Worm (Caenorhabditis elegans): ENCODE data around the gene W01D2.6.

Gene W01D2.6

ce11 chrII:14778092-14778491 is 30.7 kb upstream of the W01D2.6 start, which contains the start of gene Y54E2A.8:
Y54E2A.8 (plus strand) TSS chrII:14778345.
- TF ChIP-seq nhr-237 (tag; optimal IDR thresholded peaks at IDR 0.05) (no peak), nhr-12 (tag; optimal IDR thresholded peaks at IDR 0.05) (no peak), unc-62 (GFP tag; optimal IDR thresholded peaks at IDR 0.05) (no peak), ceh-43 (GFP tag; optimal IDR thresholded peaks at IDR 0.05) (no peak), unc-120 (tag; optimal IDR thresholded peaks at IDR 0.05; ENCODE audit: poor library complexity, severe bottlenecking) (no peak), mep-1 (tag; optimal IDR thresholded peaks at IDR 0.05) (no peak), blmp-1 (tag; optimal IDR thresholded peaks at IDR 0.05) (no peak), elt-1 (tag; optimal IDR thresholded peaks at IDR 0.05; ENCODE audit: borderline replicate concordance, insufficient read depth) (no peak), lin-13 (tag; optimal IDR thresholded peaks at IDR 0.05) (no peak), sptf-1 (tag; optimal IDR thresholded peaks at IDR 0.05) (no peak), flh-1 (GFP tag; optimal IDR thresholded peaks at IDR 0.05) (no peak), zip-8 (tag; optimal IDR thresholded peaks at IDR 0.05) (no peak), sem-2 (GFP tag; optimal IDR thresholded peaks at IDR 0.05) (no peak), nhr-76 (tag; optimal IDR thresholded peaks at IDR 0.05) (no peak), unc-39 (tag; optimal IDR thresholded peaks at IDR 0.05) (no peak), ces-1 (GFP tag; optimal IDR thresholded peaks at IDR 0.05) (no peak), drap-1 (GFP tag; optimal IDR thresholded peaks at IDR 0.05) (no peak), pha-4 (tag; optimal IDR thresholded peaks at IDR 0.05) (no peak)

- TF ChIP-seq flh-1 (GFP tag; optimal IDR thresholded peaks at IDR 0.05), result no peak
- no peak for TF ChIP-seq ham-2 (GFP tag; optimal IDR thresholded peaks at IDR 0.05)
- no peak for TF ChIP-seq mls-2 (tag; optimal IDR thresholded peaks at IDR 0.05)
Observed at ce11 chrII:14779851-14780250, 28.9 kb upstream of the W01D2.6 start.

ce11 chrII:14785906-14786305 is 22.9 kb upstream of the W01D2.6 start, which contains the start of gene Y54E2A.9:
Y54E2A.9 (minus strand) TSS chrII:14786006.
- no peak for TF ChIP-seq lsy-2 (tag; optimal IDR thresholded peaks at IDR 0.05)
- no peak for TF ChIP-seq mab-5 (tag; optimal IDR thresholded peaks at IDR 0.05)
- no peak for TF ChIP-seq snpc-4 (tag; optimal IDR thresholded peaks at IDR 0.05)
- no peak for TF ChIP-seq unc-62 (GFP tag; optimal IDR thresholded peaks at IDR 0.05)
- no peak for TF ChIP-seq nhr-28 (tag; optimal IDR thresholded peaks at IDR 0.05)
- TF ChIP-seq ceh-83 (GFP tag; optimal IDR thresholded peaks at IDR 0.05), result no peak
- no peak for TF ChIP-seq nhr-237 (tag; optimal IDR thresholded peaks at IDR 0.05)
- TF ChIP-seq cnd-1 (tag; optimal IDR thresholded peaks at IDR 0.05), result no peak
- TF ChIP-seq ceh-43 (GFP tag; optimal IDR thresholded peaks at IDR 0.05), result no peak
- TF ChIP-seq mep-1 (tag; optimal IDR thresholded peaks at IDR 0.05), result no peak
- TF ChIP-seq zip-8 (tag; optimal IDR thresholded peaks at IDR 0.05), result no peak
- no peak for TF ChIP-seq flh-1 (GFP tag; optimal IDR thresholded peaks at IDR 0.05)
- no peak for TF ChIP-seq blmp-1 (tag; optimal IDR thresholded peaks at IDR 0.05)
- TF ChIP-seq sem-2 (GFP tag; optimal IDR thresholded peaks at IDR 0.05), result no peak

ce11 chrII:14790751-14791150 is 18.0 kb upstream of the W01D2.6 start, which contains the start of gene Y54E2A.10:
Y54E2A.10 (plus strand) TSS chrII:14791051.
- no peak for TF ChIP-seq hlh-1 (tag; optimal IDR thresholded peaks at IDR 0.05)
- TF ChIP-seq ceh-83 (GFP tag; optimal IDR thresholded peaks at IDR 0.05), result no peak
- TF ChIP-seq cnd-1 (tag; optimal IDR thresholded peaks at IDR 0.05), result no peak
- no peak for TF ChIP-seq ces-1 (GFP tag; optimal IDR thresholded peaks at IDR 0.05)
- no peak for TF ChIP-seq mep-1 (tag; optimal IDR thresholded peaks at IDR 0.05)

ce11 chrII:14792470-14792869 is 16.3 kb upstream of the W01D2.6 start:
- TF ChIP-seq M03D4.4 (tag; optimal IDR thresholded peaks at IDR 0.05), result no peak
- TF ChIP-seq snpc-4 (tag; optimal IDR thresholded peaks at IDR 0.05), result no peak
- TF ChIP-seq ceh-83 (GFP tag; optimal IDR thresholded peaks at IDR 0.05), result no peak
- no peak for TF ChIP-seq sptf-1 (tag; optimal IDR thresholded peaks at IDR 0.05)
- TF ChIP-seq zip-8 (tag; optimal IDR thresholded peaks at IDR 0.05), result no peak
- TF ChIP-seq drap-1 (GFP tag; optimal IDR thresholded peaks at IDR 0.05), result no peak
- no peak for TF ChIP-seq unc-120 (tag; optimal IDR thresholded peaks at IDR 0.05; ENCODE audit: poor library complexity, severe bottlenecking)
- TF ChIP-seq tbx-8 (GFP tag; optimal IDR thresholded peaks at IDR 0.05), result no peak
- no peak for TF ChIP-seq nhr-12 (tag; optimal IDR thresholded peaks at IDR 0.05)

- TF ChIP-seq unc-120 (tag; optimal IDR thresholded peaks at IDR 0.05; ENCODE audit: poor library complexity, severe bottlenecking) (peak; percentile 40), lin-32 (GFP tag; optimal IDR thresholded peaks at IDR 0.05) (peak; percentile 8), sptf-1 (tag; optimal IDR thresholded peaks at IDR 0.05) (peak; percentile 82), pha-4 (tag; optimal IDR thresholded peaks at IDR 0.05) (peak; percentile 93), mep-1 (tag; optimal IDR thresholded peaks at IDR 0.05) (peak; percentile 88), mab-5 (tag; optimal IDR thresholded peaks at IDR 0.05) (peak; percentile 64), lin-13 (tag; optimal IDR thresholded peaks at IDR 0.05) (peak; percentile 72), unc-62 (GFP tag; optimal IDR thresholded peaks at IDR 0.05) (peak; percentile 56), hlh-1 (tag; optimal IDR thresholded peaks at IDR 0.05) (peak; percentile 8), nhr-237 (tag; optimal IDR thresholded peaks at IDR 0.05) (peak; percentile 94), lsy-2 (tag; optimal IDR thresholded peaks at IDR 0.05) (peak; percentile 85), mls-2 (tag; optimal IDR thresholded peaks at IDR 0.05) (peak; percentile 18), ces-1 (GFP tag; optimal IDR thresholded peaks at IDR 0.05) (peak; percentile 97), ceh-39 (tag; optimal IDR thresholded peaks at IDR 0.05) (peak; percentile 75), M03D4.4 (tag; optimal IDR thresholded peaks at IDR 0.05) (no peak), drap-1 (GFP tag; optimal IDR thresholded peaks at IDR 0.05) (peak; percentile 63), blmp-1 (tag; optimal IDR thresholded peaks at IDR 0.05) (no peak), sem-2 (GFP tag; optimal IDR thresholded peaks at IDR 0.05) (no peak), cnd-1 (tag; optimal IDR thresholded peaks at IDR 0.05) (no peak), nhr-28 (tag; optimal IDR thresholded peaks at IDR 0.05) (no peak), nhr-2 (tag; optimal IDR thresholded peaks at IDR 0.05) (no peak)
Observed at ce11 chrII:14794935-14795454, 13.8 kb upstream of the W01D2.6 start, which contains the start of gene eif-3.B. eif-3.B (plus strand) TSS chrII:14795404.
